Worm (Caenorhabditis elegans): Measurements from ENCODE around the gene B0250.7.

Gene B0250.7

DNA sequence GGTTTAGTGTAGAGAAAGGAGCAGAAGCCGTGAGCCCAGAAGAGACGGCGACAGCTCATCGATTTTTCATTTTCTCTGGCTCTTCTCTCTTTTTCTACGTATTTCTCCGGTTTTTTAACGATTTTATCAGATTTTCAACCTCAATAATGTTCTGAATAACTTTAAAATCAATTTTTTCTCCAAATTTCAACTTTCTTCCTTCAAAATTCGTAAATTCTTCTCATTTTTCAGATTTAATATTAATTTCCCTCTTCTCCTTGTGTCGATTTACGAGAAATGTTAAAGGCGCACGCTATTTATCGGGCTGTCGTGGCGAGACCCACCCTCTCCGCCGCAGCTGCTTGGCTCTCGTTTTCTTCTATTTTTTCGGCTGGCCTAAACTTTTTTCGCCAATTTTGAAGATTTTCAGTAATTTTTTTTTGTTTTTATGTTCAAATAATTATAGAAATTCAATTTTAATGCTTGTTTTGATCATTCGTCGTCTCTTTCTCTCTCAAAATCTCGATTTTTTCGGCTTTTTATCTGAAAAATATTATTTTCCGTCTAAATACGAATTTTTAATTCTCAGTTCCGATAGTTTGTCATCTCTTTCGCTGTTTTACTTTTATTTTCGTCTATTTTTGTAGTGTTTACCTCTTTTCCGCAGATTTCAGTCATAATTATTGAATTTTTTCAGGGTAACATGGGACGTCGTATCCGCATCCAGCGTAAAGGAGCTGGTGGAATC is 3.3 kb upstream of the B0250.7 start, which contains the start of the genes calf-1 and rpl-2:
TSS of gene calf-1 (minus strand) at position 77 of the 727 bp plus-strand sequence.
TSS of gene rpl-2 (plus strand) at position 677 of the 727 bp plus-strand sequence.
- no peak for TF ChIP-seq lin-32 (GFP tag; optimal IDR thresholded peaks at IDR 0.05)
- peak; percentile 82 for TF ChIP-seq mep-1 (tag; optimal IDR thresholded peaks at IDR 0.05)
- TF ChIP-seq sptf-1 (tag; optimal IDR thresholded peaks at IDR 0.05) = peak; percentile 16
- TF ChIP-seq nhr-237 (tag; optimal IDR thresholded peaks at IDR 0.05) = peak; percentile 31
- TF ChIP-seq nhr-28 (tag; optimal IDR thresholded peaks at IDR 0.05) = no peak
- TF ChIP-seq pha-4 (tag; optimal IDR thresholded peaks at IDR 0.05) = no peak
- TF ChIP-seq unc-62 (GFP tag; optimal IDR thresholded peaks at IDR 0.05) = no peak
- no peak for TF ChIP-seq nhr-76 (tag; optimal IDR thresholded peaks at IDR 0.05)
- TF ChIP-seq sem-2 (GFP tag; optimal IDR thresholded peaks at IDR 0.05) = no peak
- no peak for TF ChIP-seq unc-120 (tag; optimal IDR thresholded peaks at IDR 0.05; ENCODE audit: poor library complexity, severe bottlenecking)
- no peak for TF ChIP-seq ceh-83 (GFP tag; optimal IDR thresholded peaks at IDR 0.05)
- peak; percentile 5 for TF ChIP-seq ham-2 (GFP tag; optimal IDR thresholded peaks at IDR 0.05)
- no peak for TF ChIP-seq unc-39 (tag; optimal IDR thresholded peaks at IDR 0.05)
- TF ChIP-seq lin-13 (tag; optimal IDR thresholded peaks at IDR 0.05) = peak; percentile 58
- no peak for TF ChIP-seq nhr-2 (tag; optimal IDR thresholded peaks at IDR 0.05)
- no peak for TF ChIP-seq bed-3 (GFP tag; optimal IDR thresholded peaks at IDR 0.05)
- no peak for TF ChIP-seq elt-3 (tag; optimal IDR thresholded peaks at IDR 0.05)
- peak; percentile 19 for TF ChIP-seq drap-1 (GFP tag; optimal IDR thresholded peaks at IDR 0.05)
- no peak for TF ChIP-seq ceh-39 (tag; optimal IDR thresholded peaks at IDR 0.05)
- no peak for TF ChIP-seq nhr-12 (tag; optimal IDR thresholded peaks at IDR 0.05)
- TF ChIP-seq M03D4.4 (tag; optimal IDR thresholded peaks at IDR 0.05) = no peak
- TF ChIP-seq tbx-8 (GFP tag; optimal IDR thresholded peaks at IDR 0.05) = no peak
- peak; percentile 71 for TF ChIP-seq lsy-2 (tag; optimal IDR thresholded peaks at IDR 0.05)
- TF ChIP-seq hlh-1 (tag; optimal IDR thresholded peaks at IDR 0.05) = peak; percentile 70
- TF ChIP-seq ces-1 (GFP tag; optimal IDR thresholded peaks at IDR 0.05) = peak; percentile 91
- no peak for TF ChIP-seq blmp-1 (tag; optimal IDR thresholded peaks at IDR 0.05)
- no peak for TF ChIP-seq elt-1 (tag; optimal IDR thresholded peaks at IDR 0.05; ENCODE audit: borderline replicate concordance, insufficient read depth)
- TF ChIP-seq snpc-4 (tag; optimal IDR thresholded peaks at IDR 0.05) = no peak

ce11 chrV:20476981-20477380 is 1.1 kb upstream of the B0250.7 start:
- TF ChIP-seq snpc-4 (tag; optimal IDR thresholded peaks at IDR 0.05) (no peak), cnd-1 (tag; optimal IDR thresholded peaks at IDR 0.05) (no peak), nhr-12 (tag; optimal IDR thresholded peaks at IDR 0.05) (no peak), nhr-76 (tag; optimal IDR thresholded peaks at IDR 0.05) (no peak), bed-3 (GFP tag; optimal IDR thresholded peaks at IDR 0.05) (no peak), nhr-28 (tag; optimal IDR thresholded peaks at IDR 0.05) (no peak), ces-1 (GFP tag; optimal IDR thresholded peaks at IDR 0.05) (no peak), blmp-1 (tag; optimal IDR thresholded peaks at IDR 0.05) (no peak), sem-2 (GFP tag; optimal IDR thresholded peaks at IDR 0.05) (no peak), lin-32 (GFP tag; optimal IDR thresholded peaks at IDR 0.05) (no peak), mep-1 (tag; optimal IDR thresholded peaks at IDR 0.05) (no peak), mab-5 (tag; optimal IDR thresholded peaks at IDR 0.05) (no peak)

DNA sequence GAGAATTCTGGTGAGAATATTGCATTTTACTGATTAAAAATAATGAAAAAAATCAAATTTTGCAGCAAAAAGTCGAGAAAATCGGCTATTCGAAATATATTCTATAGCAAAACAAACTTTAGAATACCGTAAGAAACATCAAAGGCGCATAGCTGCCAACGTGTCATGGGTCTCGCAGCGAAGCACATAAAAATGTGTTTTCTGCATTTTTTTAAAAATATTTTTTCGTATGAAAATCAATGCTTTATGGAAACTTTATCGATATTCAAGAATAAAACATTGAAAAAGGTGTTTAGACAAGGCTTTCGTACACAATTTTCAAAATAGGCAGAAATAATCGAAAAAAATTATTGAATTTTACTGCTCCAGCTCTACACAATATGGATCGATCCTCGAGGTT is 653 bp upstream of the B0250.7 start:
- TF ChIP-seq pha-4 (tag; optimal IDR thresholded peaks at IDR 0.05) (no peak), unc-62 (GFP tag; optimal IDR thresholded peaks at IDR 0.05) (no peak), sptf-1 (tag; optimal IDR thresholded peaks at IDR 0.05) (no peak), mab-5 (tag; optimal IDR thresholded peaks at IDR 0.05) (no peak)

ce11 chrV:20475029-20475428 is 832 bp downstream of the B0250.7 start:
- TF ChIP-seq elt-3 (tag; optimal IDR thresholded peaks at IDR 0.05) (no peak), lin-13 (tag; optimal IDR thresholded peaks at IDR 0.05) (no peak), sptf-1 (tag; optimal IDR thresholded peaks at IDR 0.05) (no peak), blmp-1 (tag; optimal IDR thresholded peaks at IDR 0.05) (no peak), nhr-76 (tag; optimal IDR thresholded peaks at IDR 0.05) (no peak), lsy-2 (tag; optimal IDR thresholded peaks at IDR 0.05) (no peak), ceh-83 (GFP tag; optimal IDR thresholded peaks at IDR 0.05) (no peak), elt-1 (tag; optimal IDR thresholded peaks at IDR 0.05; ENCODE audit: borderline replicate concordance, insufficient read depth) (no peak), ztf-11 (tag; optimal IDR thresholded peaks at IDR 0.05) (no peak), bed-3 (GFP tag; optimal IDR thresholded peaks at IDR 0.05) (no peak), nhr-12 (tag; optimal IDR thresholded peaks at IDR 0.05) (no peak), unc-120 (tag; optimal IDR thresholded peaks at IDR 0.05; ENCODE audit: poor library complexity, severe bottlenecking) (no peak), mep-1 (tag; optimal IDR thresholded peaks at IDR 0.05) (no peak)
